Fruit fly (Drosophila melanogaster): ENCODE measurements around the gene mid.

The mid gene

dm6 chr2L:5494808-5495356 is 33.4 kb downstream of the mid start (continued):
- TF ChIP-seq ss (GFP tag; optimal IDR thresholded peaks at IDR 0.05) (no peak), Eip75B (GFP tag; optimal IDR thresholded peaks at IDR 0.05) (peak; percentile 38), fkh (GFP tag; optimal IDR thresholded peaks at IDR 0.05) (no peak), CG6163 (GFP tag; IDR thresholded peaks at IDR 0.05) (peak; percentile 53), vri (GFP tag; optimal IDR thresholded peaks at IDR 0.05) (no peak), Hr38 (GFP tag; optimal IDR thresholded peaks at IDR 0.05) (no peak), Hr4 (GFP tag; optimal IDR thresholded peaks at IDR 0.05) (peak; percentile 71), acj6 (GFP tag; optimal IDR thresholded peaks at IDR 0.05) (peak; percentile 45), esn (GFP tag; optimal IDR thresholded peaks at IDR 0.05) (peak; percentile 37), fd85E (GFP tag; optimal IDR thresholded peaks at IDR 0.05) (no peak), Sox102F (GFP tag; optimal IDR thresholded peaks at IDR 0.05) (no peak), Lpt (GFP tag; optimal IDR thresholded peaks at IDR 0.05) (no peak), CG31627 (GFP tag; optimal IDR thresholded peaks at IDR 0.05) (peak; percentile 10), pdm3 (GFP tag; optimal IDR thresholded peaks at IDR 0.05) (peak; percentile 38), spab (GFP tag; optimal IDR thresholded peaks at IDR 0.05) (no peak), Ets96B (tag; optimal IDR thresholded peaks at IDR 0.05) (peak; percentile 5), CG6808 (GFP tag; optimal IDR thresholded peaks at IDR 0.05) (peak; percentile 22), CG15336 (GFP tag; IDR thresholded peaks at IDR 0.05) (peak; percentile 80), CG9139 (GFP tag; optimal IDR thresholded peaks at IDR 0.05) (no peak), CG8119 (GFP tag; IDR thresholded peaks at IDR 0.05) (peak; percentile 65; the same call in 2 of the 3 replicates), achi (GFP tag; optimal IDR thresholded peaks at IDR 0.05) (peak; percentile 52), fd59A (GFP tag; optimal IDR thresholded peaks at IDR 0.05) (peak; percentile 30)

- peak; percentile 36; the same call in 1 of the 3 replicates for TF ChIP-seq CG6163 (GFP tag; IDR thresholded peaks at IDR 0.05)
- TF ChIP-seq achi (GFP tag; optimal IDR thresholded peaks at IDR 0.05), result peak; percentile 17
- no peak for TF ChIP-seq Hr38 (GFP tag; optimal IDR thresholded peaks at IDR 0.05)
- TF ChIP-seq fd59A (GFP tag; optimal IDR thresholded peaks at IDR 0.05), result no peak
- TF ChIP-seq CG7368 (GFP tag; optimal IDR thresholded peaks at IDR 0.05), result no peak
- no peak for TF ChIP-seq Ets96B (tag; optimal IDR thresholded peaks at IDR 0.05)
- TF ChIP-seq CG3032 (tag; optimal IDR thresholded peaks at IDR 0.05), result no peak
- no peak for TF ChIP-seq fkh (GFP tag; optimal IDR thresholded peaks at IDR 0.05)
- peak; percentile 15 for TF ChIP-seq svp (GFP tag)
- peak; percentile 7 for TF ChIP-seq Met (GFP tag; optimal IDR thresholded peaks at IDR 0.05)
- no peak for TF ChIP-seq dsx (GFP tag; optimal IDR thresholded peaks at IDR 0.05; ENCODE audit: poor library complexity, severe bottlenecking)
- TF ChIP-seq topi (GFP tag; optimal IDR thresholded peaks at IDR 0.05), result no peak
- no peak for TF ChIP-seq CG11902 (GFP tag; optimal IDR thresholded peaks at IDR 0.05)
- TF ChIP-seq CG6792 (GFP tag; optimal IDR thresholded peaks at IDR 0.05), result no peak
- no peak for TF ChIP-seq CG8632 (GFP tag; optimal IDR thresholded peaks at IDR 0.05)
- TF ChIP-seq Smox (GFP tag; optimal IDR thresholded peaks at IDR 0.05), result no peak
- no peak for TF ChIP-seq Hr4 (GFP tag; optimal IDR thresholded peaks at IDR 0.05)
Observed at dm6 chr2L:5496468-5497093, 35.1 kb downstream of the mid start.

DNA sequence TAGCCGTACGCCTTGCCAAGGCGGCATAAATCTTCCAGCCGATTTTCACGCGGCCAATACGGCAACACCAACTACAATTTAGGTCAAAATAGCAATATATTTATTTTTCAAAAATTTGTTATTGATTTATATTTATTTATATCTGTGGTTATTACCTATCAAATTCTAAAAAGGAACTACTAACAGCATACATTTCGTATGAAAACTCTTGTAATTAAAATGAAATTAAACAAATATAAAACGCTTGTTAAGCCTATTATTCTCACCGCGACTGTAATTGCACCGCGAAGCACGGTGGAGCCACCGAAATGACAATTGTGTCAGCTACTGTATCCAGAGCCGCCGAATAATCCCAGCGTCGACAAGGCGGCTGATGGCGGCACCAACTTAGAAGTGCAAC is 38.0 kb downstream of the mid start:
- peak; percentile 24 for TF ChIP-seq Ets96B (tag; optimal IDR thresholded peaks at IDR 0.05)
- TF ChIP-seq fd85E (GFP tag; optimal IDR thresholded peaks at IDR 0.05), result no peak
- TF ChIP-seq CG11902 (GFP tag; optimal IDR thresholded peaks at IDR 0.05), result no peak
- 0 out of 3 replicates have a peak, but pooled peaks have one; percentile 20 for TF ChIP-seq eg (GFP tag; IDR thresholded peaks at IDR 0.05)
- TF ChIP-seq CG15336 (GFP tag; IDR thresholded peaks at IDR 0.05), result 0 out of 2 replicates have a peak, but pooled peaks have one; percentile 35
- peak; percentile 36; the same call in 1 of the 3 replicates for TF ChIP-seq CG8119 (GFP tag; IDR thresholded peaks at IDR 0.05)
- no peak for TF ChIP-seq Eip75B (GFP tag; optimal IDR thresholded peaks at IDR 0.05)
- no peak for TF ChIP-seq Gug (GFP tag; IDR thresholded peaks at IDR 0.05)
- no peak for TF ChIP-seq CG1621 (tag; optimal IDR thresholded peaks at IDR 0.05)
- no peak for TF ChIP-seq topi (GFP tag; optimal IDR thresholded peaks at IDR 0.05)
- no peak for TF ChIP-seq Sox14 (GFP tag; optimal IDR thresholded peaks at IDR 0.05)
- peak; percentile 69 for TF ChIP-seq Eip78C (GFP tag)
- no peak for TF ChIP-seq svp (GFP tag)
- peak; percentile 23 for TF ChIP-seq CG32006 (GFP tag; optimal IDR thresholded peaks at IDR 0.05)

Measured in whole organism, prepupa.